Worm (Caenorhabditis elegans) whole organism, young adult: Measurements from ENCODE around the gene ugt-5.

ENCODE experiments used
- T26A5.8 ChIP-seq: sonication (generic microtip); optimal IDR thresholded peaks from 2 replicates; lab custom pipeline; 2016; ENCODE audit warnings: missing genetic modification characterization, missing compliant biosample characterization
- attf-3 ChIP-seq: fragments of 200-800 bp; sonication (Bioruptor generic); conservative IDR thresholded peaks from 2 replicates; pipeline ENCODE4 v1.3.6; 2022; ENCODE audit warnings: missing genetic modification reagents, missing genetic modification characterization, missing compliant biosample characterization
- ceh-27 ChIP-seq: fragments of 200-800 bp; sonication (Bioruptor generic); optimal IDR thresholded peaks from 2 replicates; lab custom pipeline; 2018; ENCODE audit warnings: mild to moderate bottlenecking, missing genetic modification characterization, moderate library complexity, missing compliant biosample characterization
- efl-1 ChIP-seq: fragments of 150-350 bp; optimal IDR thresholded peaks from 2 replicates; lab custom pipeline; 2014; ENCODE audit warnings: missing biosample characterization, missing genetic modification reagents, missing genetic modification characterization
- let-607 ChIP-seq, 2 experiments: fragments of 200-800 bp in 1 of 2; sonication (Bioruptor generic) in 1 of 2; sonication (generic microtip) in 1 of 2; optimal IDR thresholded peaks; 2 replicates each; lab custom pipeline; 2016 to 2018; ENCODE audit warnings: mild to moderate bottlenecking in 2 of 2, missing compliant biosample characterization in 2 of 2, missing genetic modification characterization in 2 of 2, moderate library complexity in 2 of 2, missing genotype in 1 of 2
- mes-4 ChIP-seq: sonication (generic microtip); optimal IDR thresholded peaks from 2 replicates; lab custom pipeline; 2016; ENCODE audit warnings: missing genotype, missing genetic modification characterization, missing compliant biosample characterization
- nfya-1 ChIP-seq: sonication (generic microtip); optimal IDR thresholded peaks from 2 replicates; lab custom pipeline; 2017; ENCODE audit warnings: antibody characterized with exemption, missing compliant biosample characterization, missing genetic modification characterization, borderline replicate concordance; ENCODE audit not compliant: insufficient read depth
- pha-4 ChIP-seq: fragments of 150-350 bp; sonication (generic microtip); optimal IDR thresholded peaks from 2 replicates; lab custom pipeline; 2014; ENCODE audit warnings: missing biosample characterization, missing genetic modification reagents, missing genetic modification characterization
- sea-2 ChIP-seq: fragments of 200-800 bp; sonication (Bioruptor generic); IDR thresholded peaks from 2 replicates; pipeline ENCODE4 v1.3.6; 2022; ENCODE audit warnings: missing genetic modification characterization, missing compliant biosample characterization
- unc-62 ChIP-seq: fragments of 150-350 bp; optimal IDR thresholded peaks from 2 replicates; lab custom pipeline; 2014; ENCODE audit warnings: missing biosample characterization, missing genetic modification reagents, missing genetic modification characterization
- ztf-3 ChIP-seq: fragments of 200-800 bp; sonication (Bioruptor generic); optimal IDR thresholded peaks from 2 replicates; lab custom pipeline; 2018; ENCODE audit warnings: mild to moderate bottlenecking, missing genetic modification characterization, missing compliant biosample characterization

ce11 chrV:12811126-12811525, 18.4 kb upstream of the ugt-5 start, which contains the start of gene ZC443.2:
- no peak for TF ChIP-seq attf-3 (GFP tag; lab: Robert Waterston, UW)
- no peak for TF ChIP-seq nfya-1 (tag; lab: Kevin White, UChicago)
- TF ChIP-seq efl-1 (GFP tag; lab: Kevin White, UChicago) = no peak
- no peak for TF ChIP-seq sea-2
- TF ChIP-seq pha-4 (tag; lab: Kevin White, UChicago) = no peak
- TF ChIP-seq mes-4 (tag; lab: Kevin White, UChicago) = no peak
- TF ChIP-seq T26A5.8 (tag; lab: Kevin White, UChicago) = no peak
- no peak for TF ChIP-seq let-607 (tag; optimal IDR thresholded peaks at IDR 0.05; lab: Kevin White, UChicago)
- TF ChIP-seq unc-62 (GFP tag; lab: Kevin White, UChicago) = no peak
- peak; percentile 47 for TF ChIP-seq ceh-27 (GFP tag; lab: Kevin White, UChicago)
- no peak for TF ChIP-seq ztf-3 (GFP tag; lab: Kevin White, UChicago)
